Worm (Caenorhabditis elegans): ENCODE data around the gene C01C4.2.

C01C4.2 gene

ce11 chrX:3759820-3760219 is 44.9 kb downstream of the C01C4.2 start:
- TF ChIP-seq D1046.2 (GFP tag; IDR thresholded peaks at IDR 0.05) (0 out of 2 replicates have a peak, but pooled peaks have one; percentile 34), tag-97 (GFP tag; IDR thresholded peaks at IDR 0.05) (no peak), lin-1 (GFP tag; IDR thresholded peaks at IDR 0.05) (no peak), ama-1 (optimal IDR thresholded peaks at IDR 0.05) (no peak), aha-1 (tag) (no peak), zfp-2 (tag; optimal IDR thresholded peaks at IDR 0.05) (no peak), hif-1 (tag; optimal IDR thresholded peaks at IDR 0.05) (no peak), rbr-2 (tag; optimal IDR thresholded peaks at IDR 0.05) (no peak), mxl-2 (GFP tag; conservative IDR thresholded peaks at IDR 0.05) (0 out of 2 replicates have a peak, but pooled peaks have one; percentile 16)

ce11 chrX:3762410-3762809 is 47.5 kb downstream of the C01C4.2 start, which contains the start of gene T14G12.11:
TSS of gene T14G12.11 (minus strand) at chrX:3762547.
- TF ChIP-seq lin-29 (GFP tag; IDR thresholded peaks at IDR 0.05) (no peak), nhr-77 (tag; optimal IDR thresholded peaks at IDR 0.05) (no peak), aha-1 (tag) (peak; percentile 91), daf-8 (GFP tag; IDR thresholded peaks at IDR 0.05) (no peak)

- no peak for TF ChIP-seq ZK546.5 (tag; optimal IDR thresholded peaks at IDR 0.05)
These were observed 49.4 kb downstream of the C01C4.2 start, which contains the start of gene F47B7.3 for ce11 chrX:3764295-3764694. TSS of gene F47B7.3 (minus strand) at chrX:3764395.

- TF ChIP-seq zag-1 (tag; optimal IDR thresholded peaks at IDR 0.05): no peak
- no peak for TF ChIP-seq R02D3.7 (tag; optimal IDR thresholded peaks at IDR 0.05)
- no peak for TF ChIP-seq nhr-102 (tag; optimal IDR thresholded peaks at IDR 0.05)
- TF ChIP-seq dmd-9 (GFP tag; IDR thresholded peaks at IDR 0.05): no peak
- no peak for TF ChIP-seq spr-1 (tag; optimal IDR thresholded peaks at IDR 0.05)
- TF ChIP-seq cey-2 (tag; optimal IDR thresholded peaks at IDR 0.05; ENCODE audit: borderline replicate concordance, insufficient read depth): no peak
- TF ChIP-seq attf-4 (tag; optimal IDR thresholded peaks at IDR 0.05): no peak
- no peak for TF ChIP-seq lin-29 (GFP tag; IDR thresholded peaks at IDR 0.05)
- no peak for TF ChIP-seq Y5F2A.4 (GFP tag; optimal IDR thresholded peaks at IDR 0.05)
- TF ChIP-seq hlh-11 (tag; optimal IDR thresholded peaks at IDR 0.05): no peak
- no peak for TF ChIP-seq ces-1 (GFP tag; optimal IDR thresholded peaks at IDR 0.05)
- TF ChIP-seq duxl-1 (tag; optimal IDR thresholded peaks at IDR 0.05; ENCODE audit: poor library complexity): no peak
- no peak for TF ChIP-seq nhr-6 (tag; optimal IDR thresholded peaks at IDR 0.05)
- TF ChIP-seq hif-1 (tag; optimal IDR thresholded peaks at IDR 0.05): no peak
- no peak for TF ChIP-seq T26A8.4 (GFP tag; IDR thresholded peaks at IDR 0.05)
- TF ChIP-seq arid-1 (GFP tag; conservative IDR thresholded peaks at IDR 0.05): no peak
- TF ChIP-seq aly-2 (tag; optimal IDR thresholded peaks at IDR 0.05): no peak
- no peak for TF ChIP-seq nhr-111 (GFP tag; optimal IDR thresholded peaks at IDR 0.05)
- TF ChIP-seq snpc-4 (tag; optimal IDR thresholded peaks at IDR 0.05): no peak
These were observed 51.7 kb downstream of the C01C4.2 start, which contains the start of gene F47B7.4 for ce11 chrX:3766552-3766951. TSS of gene F47B7.4 (minus strand) at chrX:3766652.
